Worm (Caenorhabditis elegans) whole organism, L1 larva: ENCODE results near the gene evl-14.
A peak's percentile ranks its signal among the peaks of the same experiment; 100 is the strongest.

Experiments
- alr-1 ChIP-seq: fragments of 200-800 bp; sonication (Bioruptor generic); optimal IDR thresholded peaks from 2 replicates; lab custom pipeline; 2018; ENCODE audit warnings: borderline replicate concordance, mild to moderate bottlenecking, missing genetic modification characterization, missing compliant biosample characterization
- ama-1 ChIP-seq: fragments of 150-350 bp; optimal IDR thresholded peaks from 2 replicates; lab custom pipeline; 2014
- ceh-63 ChIP-seq: fragments of 200-800 bp; sonication (Bioruptor generic); optimal IDR thresholded peaks from 2 replicates; lab custom pipeline; 2018; ENCODE audit warnings: mild to moderate bottlenecking, missing genetic modification characterization, missing compliant biosample characterization
- elt-3 ChIP-seq, 6 experiments: fragments of 150-350 bp in 1 of 6; sonication (generic microtip); optimal IDR thresholded peaks; 2 replicates each; lab custom pipeline; 2017 to 2018; ENCODE audit warnings: missing biosample characterization in 6 of 6, missing genetic modification characterization in 6 of 6, inconsistent platforms in 1 of 6
- fkh-10 ChIP-seq: sonication (generic microtip); optimal IDR thresholded peaks from 2 replicates; lab custom pipeline; 2017; ENCODE audit warnings: missing biosample characterization, missing genetic modification reagents, missing genetic modification characterization
- fos-1 ChIP-seq: fragments of 150-350 bp; optimal IDR thresholded peaks from 2 replicates; lab custom pipeline; 2014; ENCODE audit warnings: missing biosample characterization, missing genetic modification characterization
- mep-1 ChIP-seq: fragments of 150-350 bp; optimal IDR thresholded peaks from 2 replicates; lab custom pipeline; 2014; ENCODE audit warnings: missing biosample characterization, missing genetic modification characterization
- nhr-11 ChIP-seq: fragments of 150-350 bp; optimal IDR thresholded peaks from 2 replicates; lab custom pipeline; 2014; ENCODE audit warnings: missing biosample characterization, missing genetic modification characterization
- nhr-237 ChIP-seq: fragments of 150-350 bp; optimal IDR thresholded peaks from 2 replicates; lab custom pipeline; 2014; ENCODE audit warnings: missing biosample characterization, missing genetic modification characterization
- nhr-71 ChIP-seq: sonication (generic microtip); optimal IDR thresholded peaks from 2 replicates; lab custom pipeline; 2016; ENCODE audit warnings: mild to moderate bottlenecking, missing genetic modification characterization, moderate library complexity, missing compliant biosample characterization
- nhr-90 ChIP-seq: sonication (generic microtip); optimal IDR thresholded peaks from 2 replicates; lab custom pipeline; 2016; ENCODE audit warnings: mild to moderate bottlenecking, missing genetic modification characterization, missing compliant biosample characterization; ENCODE audit not compliant: poor library complexity
- pag-3 ChIP-seq: sonication (generic microtip); optimal IDR thresholded peaks from 2 replicates; lab custom pipeline; 2017; ENCODE audit warnings: missing genetic modification characterization, mild to moderate bottlenecking, missing compliant biosample characterization, antibody characterized with exemption, borderline replicate concordance; ENCODE audit not compliant: insufficient read depth
- unc-130 ChIP-seq: fragments of 150-350 bp; optimal IDR thresholded peaks from 2 replicates; lab custom pipeline; 2017; ENCODE audit warnings: missing biosample characterization, missing genetic modification characterization, inconsistent platforms
- zag-1 ChIP-seq: fragments of 150-350 bp; optimal IDR thresholded peaks from 2 replicates; lab custom pipeline; 2014; ENCODE audit warnings: missing biosample characterization, missing genetic modification characterization

ce11 chrIII:4313061-4313962 lies at the start of gene evl-14, which contains the start of gene dcn-1:
- TF ChIP-seq mep-1 (tag; lab: Kevin White, UChicago) (peak; percentile 86), alr-1 (tag; lab: Kevin White, UChicago) (no peak), ama-1 (lab: Kevin White, UChicago) (no peak), fos-1 (tag; lab: Kevin White, UChicago) (no peak), nhr-237 (tag; lab: Kevin White, UChicago) (no peak), nhr-11 (tag; lab: Kevin White, UChicago) (no peak), zag-1 (no peak), elt-3 (tag; optimal IDR thresholded peaks at IDR 0.05; lab: Kevin White, UChicago) (peak in 1 of 6 experiments; percentile 84), pag-3 (no peak), nhr-71 (tag; lab: Kevin White, UChicago) (peak; percentile 90), nhr-90 (peak; percentile 64), fkh-10 (GFP tag; lab: Kevin White, UChicago) (no peak), ceh-63 (GFP tag; lab: Kevin White, UChicago) (no peak), unc-130 (tag; lab: Kevin White, UChicago) (peak; percentile 60)
